Fruit fly (Drosophila melanogaster) whole organism, adult: Measurements from ENCODE around the gene Vps15.

Experiments
- CG12768 ChIP-seq: fragments of 200-800 bp; sonication (Bioruptor generic); optimal IDR thresholded peaks from 2 replicates; lab custom pipeline; 2017; ENCODE audit warnings: missing biosample characterization, missing genetic modification characterization, mild to moderate bottlenecking, moderate library complexity, missing genetic modification reagents
- CG33017 ChIP-seq: fragments of 200-800 bp; sonication (Bioruptor generic); optimal IDR thresholded peaks from 2 replicates; lab custom pipeline; 2018; ENCODE audit warnings: missing biosample characterization, mild to moderate bottlenecking, missing genetic modification characterization, moderate library complexity
- CG5204 ChIP-seq: fragments of 200-800 bp; sonication (Bioruptor generic); optimal IDR thresholded peaks from 2 replicates; lab custom pipeline; 2016; ENCODE audit warnings: missing biosample characterization, missing genetic modification characterization
- Crg-1 ChIP-seq: fragments of 200-800 bp; sonication (Bioruptor generic); optimal IDR thresholded peaks from 2 replicates; lab custom pipeline; 2016; ENCODE audit warnings: missing biosample characterization, missing genetic modification characterization
- Hr96 ChIP-seq: fragments of 200-800 bp; sonication (Bioruptor generic); optimal IDR thresholded peaks from 2 replicates; lab custom pipeline; 2016; ENCODE audit warnings: missing biosample characterization, missing genetic modification characterization
- tj ChIP-seq: fragments of 200-800 bp; sonication (Bioruptor generic); optimal IDR thresholded peaks from 3 replicates; lab custom pipeline; 2017; ENCODE audit warnings: missing biosample characterization, mild to moderate bottlenecking, missing genetic modification characterization, moderate library complexity

dm6 chr3R:9195821-9196220 lies 49.8 kb downstream of the Vps15 start:
- TF ChIP-seq CG5204 (GFP tag; lab: Kevin White, UChicago) (no peak), CG12768 (no peak), CG33017 (tag; lab: Kevin White, UChicago) (no peak), Hr96 (no peak), Crg-1 (GFP tag; lab: Kevin White, UChicago) (no peak), tj (GFP tag; lab: Kevin White, UChicago) (no peak)
